Fruit fly (Drosophila melanogaster) S2 (cell line): ENCODE measurements around the gene Sec13.

Source experiments
- CG8478 ChIP-seq: fragments of >200 bp; optimal IDR thresholded peaks from 2 replicates; lab custom pipeline; 2018
- CTCF ChIP-seq, 2 experiments: fragments of >200 bp; optimal IDR thresholded peaks; 2 replicates each; lab custom pipeline; 2018

DNA sequence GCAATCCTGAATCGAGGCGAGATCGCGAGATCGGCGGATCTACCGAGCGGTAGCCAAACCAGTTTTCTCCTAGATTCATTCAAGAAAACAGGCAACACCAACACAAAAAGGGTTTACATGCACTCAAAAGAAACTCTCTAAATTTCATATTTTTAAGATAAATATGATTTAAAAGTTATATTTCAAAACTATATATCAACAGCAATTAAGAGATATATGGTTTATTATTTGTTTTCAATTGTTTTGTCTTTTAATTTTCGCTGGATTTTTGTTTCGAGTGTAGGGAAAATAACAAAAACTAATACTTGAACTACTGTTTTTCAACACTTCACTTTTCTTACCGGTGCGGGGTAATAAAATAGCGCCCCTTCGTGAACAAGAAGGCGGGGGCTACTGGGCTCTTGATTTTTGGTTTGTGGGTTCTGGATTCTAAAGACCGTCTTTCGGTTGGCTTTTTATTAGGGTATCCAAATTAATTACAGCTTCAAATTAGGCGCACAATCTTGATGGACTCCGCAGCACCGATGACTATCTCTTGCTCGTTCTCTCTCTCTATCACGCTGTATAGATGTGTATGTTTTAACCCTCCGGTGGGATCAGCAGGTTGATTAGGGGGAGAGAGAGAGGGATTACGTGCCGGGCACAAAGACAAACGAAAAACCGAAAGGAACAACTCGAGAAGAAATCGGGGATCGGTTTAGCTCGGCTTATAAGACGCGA, 10.9 kb upstream of the Sec13 start:
- TF ChIP-seq CG8478 (lab: Kevin White, UChicago) (no peak), CTCF (optimal IDR thresholded peaks at IDR 0.05; lab: Kevin White, UChicago) (no peak)
